Worm (Caenorhabditis elegans) whole organism, L4 larva: ENCODE data around the gene hmg-1.1.

Source experiments
- D1046.2 ChIP-seq: fragments of 200-800 bp; sonication (Bioruptor generic); IDR thresholded peaks from 2 replicates; pipeline ENCODE4 v1.3.6; 2022; ENCODE audit warnings: missing genetic modification characterization, missing compliant biosample characterization
- T20F7.1 ChIP-seq: fragments of 200-800 bp; sonication (Bioruptor generic); optimal IDR thresholded peaks from 2 replicates; lab custom pipeline; 2018; ENCODE audit warnings: mild to moderate bottlenecking, missing genetic modification characterization, missing compliant biosample characterization
- Y48G9A.11 ChIP-seq: fragments of 200-800 bp; sonication (Bioruptor generic); IDR thresholded peaks from 2 replicates; pipeline ENCODE4 v1.3.6; 2022; ENCODE audit warnings: missing genetic modification reagents, missing genetic modification characterization, missing compliant biosample characterization
- Y75B8A.6 ChIP-seq: fragments of 200-800 bp; sonication (Bioruptor generic); IDR thresholded peaks from 2 replicates; pipeline ENCODE4 v1.3.6; 2022; ENCODE audit warnings: missing genetic modification reagents, missing genetic modification characterization, missing compliant biosample characterization
- ZK337.2 ChIP-seq: fragments of 200-800 bp; sonication (Bioruptor generic); IDR thresholded peaks from 2 replicates; pipeline ENCODE4 v1.3.6; 2022; ENCODE audit warnings: missing genetic modification reagents, missing genetic modification characterization, missing compliant biosample characterization
- aha-1 ChIP-seq: fragments of 150-350 bp; peaks from one replicate; lab custom pipeline; 2014; ENCODE audit warnings: missing biosample characterization, missing genetic modification characterization
- aly-2 ChIP-seq: sonication (generic microtip); optimal IDR thresholded peaks from 2 replicates; lab custom pipeline; 2018; ENCODE audit warnings: missing biosample characterization, missing genetic modification characterization
- ama-1 ChIP-seq: fragments of 150-350 bp; optimal IDR thresholded peaks from 2 replicates; lab custom pipeline; 2014; ENCODE audit warnings: inconsistent platforms, mixed read lengths
- ces-1 ChIP-seq: fragments of 150-350 bp; sonication (generic microtip); optimal IDR thresholded peaks from 4 replicates; lab custom pipeline; 2014; ENCODE audit warnings: missing biosample characterization, missing genetic modification reagents, missing genetic modification characterization
- daf-16 ChIP-seq, 3 experiments: sonication (generic microtip); optimal IDR thresholded peaks; 2 replicates each; lab custom pipeline; 2016 to 2017; ENCODE audit warnings: missing genetic modification characterization in 3 of 3, missing genetic modification reagents in 3 of 3, mild to moderate bottlenecking in 2 of 3, missing compliant biosample characterization in 2 of 3, missing biosample characterization in 1 of 3, moderate library complexity in 1 of 3
- dmd-6 ChIP-seq: fragments of 200-800 bp; sonication (Bioruptor generic); IDR thresholded peaks from 2 replicates; pipeline ENCODE4 v1.3.6; 2022; ENCODE audit warnings: missing genetic modification reagents, missing genetic modification characterization, missing compliant biosample characterization
- dmd-8 ChIP-seq: fragments of 200-800 bp; sonication (Bioruptor generic); IDR thresholded peaks from 2 replicates; pipeline ENCODE4 v1.3.6; 2022; ENCODE audit warnings: missing genetic modification characterization, missing compliant biosample characterization
- dpl-1 ChIP-seq: fragments of 150-350 bp; optimal IDR thresholded peaks from 2 replicates; lab custom pipeline; 2014; ENCODE audit warnings: missing biosample characterization, missing genetic modification reagents, missing genetic modification characterization
- fkh-10 ChIP-seq: fragments of 150-350 bp; optimal IDR thresholded peaks from 2 replicates; lab custom pipeline; 2014; ENCODE audit warnings: missing biosample characterization, missing genetic modification reagents, missing genetic modification characterization
- hif-1 ChIP-seq, 2 experiments: sonication (generic microtip); optimal IDR thresholded peaks; 2 replicates each; lab custom pipeline; 2016 to 2017; ENCODE audit warnings: missing compliant biosample characterization in 2 of 2, missing genetic modification characterization in 2 of 2, missing genetic modification reagents in 2 of 2, missing genotype in 2 of 2, mild to moderate bottlenecking in 1 of 2
- hlh-30 ChIP-seq: sonication (generic microtip); optimal IDR thresholded peaks from 2 replicates; lab custom pipeline; 2017; ENCODE audit warnings: antibody characterized with exemption, mild to moderate bottlenecking, missing genetic modification characterization, missing compliant biosample characterization; ENCODE audit not compliant: insufficient read depth
- jun-1 ChIP-seq: fragments of 150-350 bp; optimal IDR thresholded peaks from 2 replicates; lab custom pipeline; 2014; ENCODE audit warnings: missing biosample characterization, missing genetic modification reagents, missing genetic modification characterization
- lin-38 ChIP-seq: fragments of 200-800 bp; sonication (Bioruptor generic); IDR thresholded peaks from 2 replicates; pipeline ENCODE4 v1.3.6; 2022; ENCODE audit warnings: missing genetic modification reagents, missing genetic modification characterization, missing compliant biosample characterization
- mdl-1 ChIP-seq, 2 experiments: fragments of 150-350 bp in 1 of 2; sonication (generic microtip) in 1 of 2; optimal IDR thresholded peaks; 2 replicates each; lab custom pipeline; 2014 to 2017; ENCODE audit warnings: missing biosample characterization in 2 of 2, missing genetic modification characterization in 2 of 2
- mxl-3 ChIP-seq: fragments of 200-800 bp; sonication (Bioruptor generic); optimal IDR thresholded peaks from 2 replicates; lab custom pipeline; 2018; ENCODE audit warnings: mild to moderate bottlenecking, missing genetic modification characterization, missing compliant biosample characterization
- nhr-11 ChIP-seq: fragments of 150-350 bp; optimal IDR thresholded peaks from 2 replicates; lab custom pipeline; 2014; ENCODE audit warnings: missing biosample characterization, missing genetic modification characterization
- nhr-111 ChIP-seq: fragments of 200-800 bp; sonication (Bioruptor generic); optimal IDR thresholded peaks from 2 replicates; lab custom pipeline; 2018; ENCODE audit warnings: mild to moderate bottlenecking, missing genetic modification characterization, missing compliant biosample characterization
- nhr-28 ChIP-seq: fragments of 150-350 bp; optimal IDR thresholded peaks from 2 replicates; lab custom pipeline; 2014; ENCODE audit warnings: missing biosample characterization, missing genetic modification characterization
- nhr-48 ChIP-seq: sonication (generic microtip); optimal IDR thresholded peaks from 2 replicates; lab custom pipeline; 2016; ENCODE audit warnings: mild to moderate bottlenecking, missing genetic modification characterization, missing compliant biosample characterization
- rbr-2 ChIP-seq: sonication (generic microtip); optimal IDR thresholded peaks from 2 replicates; lab custom pipeline; 2016; ENCODE audit warnings: missing genotype, missing genetic modification characterization, missing compliant biosample characterization
- set-16 ChIP-seq: fragments of 200-800 bp; sonication (Bioruptor generic); IDR thresholded peaks from 2 replicates; pipeline ENCODE4 v1.3.6; 2022; ENCODE audit warnings: missing genetic modification reagents, missing genetic modification characterization, missing compliant biosample characterization
- spr-1 ChIP-seq: sonication (generic microtip); optimal IDR thresholded peaks from 2 replicates; lab custom pipeline; 2016; ENCODE audit warnings: mild to moderate bottlenecking, missing genetic modification characterization, missing compliant biosample characterization
- spr-3 ChIP-seq: fragments of 200-800 bp; sonication (Bioruptor generic); optimal IDR thresholded peaks from 2 replicates; lab custom pipeline; 2018; ENCODE audit warnings: mild to moderate bottlenecking, missing genetic modification characterization, missing compliant biosample characterization
- unc-39 ChIP-seq: sonication (generic microtip); optimal IDR thresholded peaks from 2 replicates; lab custom pipeline; 2017; ENCODE audit warnings: missing biosample characterization, missing genetic modification characterization
- zag-1 ChIP-seq: fragments of 150-350 bp; optimal IDR thresholded peaks from 2 replicates; lab custom pipeline; 2014; ENCODE audit warnings: missing biosample characterization, missing genetic modification characterization

The hmg-1.1 gene

ce11 chrII:14230075-14230474 is 20.4 kb upstream of the hmg-1.1 start:
- TF ChIP-seq nhr-48 (no peak), set-16 (GFP tag; lab: Robert Waterston, UW) (peak; percentile 80)

DNA sequence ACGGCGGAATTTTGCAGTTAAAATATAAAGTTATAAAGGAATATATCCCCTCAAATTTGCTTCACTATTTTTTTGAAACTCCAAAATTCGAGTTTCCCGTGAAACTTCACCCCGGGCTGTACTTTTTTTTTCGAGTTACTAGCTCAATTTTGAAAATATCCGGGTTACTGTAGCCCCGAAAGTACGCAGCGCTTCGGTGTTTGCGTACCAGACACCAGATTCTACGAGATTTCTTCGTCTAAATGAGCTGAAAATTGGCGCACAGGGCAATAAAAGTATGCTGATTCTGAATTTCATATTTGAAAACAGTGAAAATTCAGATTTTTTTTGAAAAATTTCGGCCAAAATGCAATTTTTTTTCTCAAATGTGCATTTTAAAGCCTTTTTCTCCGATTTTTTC is 19.6 kb upstream of the hmg-1.1 start:
- TF ChIP-seq aha-1 (tag; lab: Kevin White, UChicago) (peak; percentile 92), mdl-1 (tag; optimal IDR thresholded peaks at IDR 0.05; lab: Kevin White, UChicago) (no peak)

DNA sequence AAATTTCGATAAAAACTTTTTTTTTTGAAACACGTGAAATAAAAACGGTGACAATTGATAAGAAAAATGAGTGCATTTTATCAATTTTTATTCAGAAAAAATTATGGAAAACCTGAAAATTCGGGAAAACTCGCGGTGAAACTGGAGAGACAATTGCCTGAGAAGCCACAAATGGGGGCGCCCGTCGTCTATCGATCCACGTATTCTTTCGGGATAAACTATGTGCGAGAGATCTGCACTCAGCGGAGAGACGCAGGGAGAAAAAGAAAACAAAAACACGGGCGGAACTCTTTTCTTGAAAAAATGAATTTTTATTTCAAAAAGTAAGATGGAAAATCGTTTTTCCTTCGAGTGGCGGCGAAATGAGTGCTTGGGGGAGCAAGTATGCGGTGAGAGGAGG is 16.6 kb upstream of the hmg-1.1 start, which contains the start of gene men-1:
Gene men-1, minus strand, starts transcription at position 242 of the 400 bp plus-strand sequence.
- no peak for TF ChIP-seq T20F7.1 (GFP tag; lab: Kevin White, UChicago)
- no peak for TF ChIP-seq ces-1 (GFP tag; lab: Kevin White, UChicago)
- TF ChIP-seq daf-16 (GFP tag; optimal IDR thresholded peaks at IDR 0.05; lab: Kevin White, UChicago), result no peak
- peak; percentile 20 for TF ChIP-seq daf-16 (tag; optimal IDR thresholded peaks at IDR 0.05; lab: Kevin White, UChicago)
- no peak for TF ChIP-seq jun-1 (tag; lab: Kevin White, UChicago)
- TF ChIP-seq hif-1 (tag; optimal IDR thresholded peaks at IDR 0.05; lab: Kevin White, UChicago), result no peak
- no peak for TF ChIP-seq ZK337.2 (GFP tag; lab: Robert Waterston, UW)
- peak; percentile 22 for TF ChIP-seq hlh-30
- TF ChIP-seq nhr-111 (GFP tag; lab: Kevin White, UChicago), result no peak
- TF ChIP-seq fkh-10, result no peak
- no peak for TF ChIP-seq spr-1 (tag; lab: Kevin White, UChicago)
- peak; percentile 86 for TF ChIP-seq aha-1 (tag; lab: Kevin White, UChicago)
- no peak for TF ChIP-seq rbr-2

DNA sequence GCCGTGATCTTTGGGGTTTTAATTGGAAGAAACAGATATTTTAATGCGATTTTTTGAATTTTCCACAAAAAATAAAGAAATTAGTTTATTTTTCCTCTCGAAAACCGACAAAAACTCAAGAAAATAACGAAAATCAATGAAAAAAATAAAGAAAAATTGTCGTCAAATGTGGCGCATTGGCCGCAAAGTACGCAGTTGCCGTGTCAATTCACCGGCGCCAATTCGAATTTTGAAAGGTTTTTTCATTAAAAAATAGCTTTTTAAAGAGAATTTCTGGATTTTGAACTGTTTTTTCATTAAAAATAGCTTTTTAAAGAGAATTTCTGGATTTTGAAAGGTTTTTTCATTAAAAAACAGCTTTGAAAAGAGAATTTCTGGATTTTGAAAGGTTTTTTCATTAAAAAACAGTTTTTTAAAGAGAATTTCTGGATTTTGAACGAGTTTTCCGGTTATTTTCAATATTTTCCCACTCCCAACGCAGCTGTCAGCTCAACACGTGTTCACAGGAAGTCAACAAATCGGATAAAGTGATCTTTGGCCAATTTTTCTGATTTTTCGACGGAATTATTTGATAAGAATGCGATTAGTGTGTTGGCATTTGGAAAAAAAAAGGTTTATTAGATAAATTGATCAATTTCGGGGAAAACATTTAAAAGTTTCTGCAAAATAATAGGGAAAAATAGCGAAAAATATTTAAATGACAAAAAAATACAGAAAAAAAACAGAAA is 16.0 kb upstream of the hmg-1.1 start:
- TF ChIP-seq ama-1, result peak; percentile 24
- peak; percentile 26 for TF ChIP-seq lin-38
- TF ChIP-seq daf-16 (GFP tag; optimal IDR thresholded peaks at IDR 0.05; lab: Kevin White, UChicago), result no peak
- TF ChIP-seq daf-16 (tag; optimal IDR thresholded peaks at IDR 0.05; lab: Kevin White, UChicago), result peak; percentile 35
- peak; percentile 46 for TF ChIP-seq dpl-1 (GFP tag; lab: Kevin White, UChicago)
- peak; percentile 33; the same call in 1 of the 2 replicates for TF ChIP-seq dmd-6
- TF ChIP-seq mxl-3 (GFP tag; lab: Kevin White, UChicago), result peak; percentile 53
- TF ChIP-seq aha-1 (tag; lab: Kevin White, UChicago), result peak; percentile 53
- no peak for TF ChIP-seq zag-1 (tag; lab: Kevin White, UChicago)
- TF ChIP-seq ZK337.2 (GFP tag; lab: Robert Waterston, UW), result no peak

DNA sequence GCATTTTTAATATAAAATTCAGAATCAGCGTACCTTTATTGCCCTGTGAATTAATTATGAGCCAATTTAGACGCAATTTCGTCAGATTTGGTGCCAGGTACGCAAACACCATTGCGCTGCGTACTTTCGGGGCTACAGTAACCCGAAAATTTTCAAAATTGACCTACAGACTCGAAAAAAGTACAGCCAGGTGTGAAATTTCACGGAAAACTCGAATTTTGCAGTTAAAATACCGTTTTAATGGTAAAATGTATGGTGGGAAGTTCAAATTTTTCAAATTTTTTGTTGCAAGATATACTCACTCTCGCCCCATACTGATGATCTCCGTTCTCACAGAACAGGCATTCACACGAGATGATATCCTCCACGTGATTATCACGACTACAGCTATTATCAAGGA is 13.9 kb upstream of the hmg-1.1 start:
- TF ChIP-seq nhr-11 (no peak), D1046.2 (GFP tag; lab: Robert Waterston, UW) (no peak), Y48G9A.11 (GFP tag; lab: Robert Waterston, UW) (no peak), nhr-111 (GFP tag; lab: Kevin White, UChicago) (no peak)
- TF ChIP-seq, all 104 proteins: peak for 0

- TF ChIP-seq aly-2 (no peak), dmd-8 (GFP tag; lab: Robert Waterston, UW) (0 out of 2 replicates have a peak, but pooled peaks have one; percentile 3), nhr-28 (tag; lab: Kevin White, UChicago) (no peak), set-16 (GFP tag; lab: Robert Waterston, UW) (peak; percentile 96), Y75B8A.6 (GFP tag; lab: Robert Waterston, UW) (no peak), spr-3 (GFP tag; lab: Kevin White, UChicago) (peak; percentile 10), unc-39 (no peak)
- TF ChIP-seq, all 104 proteins: peak for 3
Observed at ce11 chrII:14237245-14237806, 13.2 kb upstream of the hmg-1.1 start.
